Worm (Caenorhabditis elegans) whole organism, young adult: ENCODE measurements around the gene cul-4.

ENCODE experiments used
- C17E4.6 ChIP-seq: fragments of 200-800 bp; sonication (Bioruptor generic); IDR thresholded peaks from 2 replicates; pipeline ENCODE4 v1.3.6; 2022; ENCODE audit warnings: missing genetic modification reagents, missing genetic modification characterization, missing compliant biosample characterization
- F22D6.2 ChIP-seq: sonication (generic microtip); optimal IDR thresholded peaks from 2 replicates; lab custom pipeline; 2016; ENCODE audit warnings: mild to moderate bottlenecking, missing genetic modification characterization, missing compliant biosample characterization
- akir-1 ChIP-seq: fragments of 200-800 bp; sonication (Bioruptor generic); optimal IDR thresholded peaks from 2 replicates; lab custom pipeline; 2018; ENCODE audit warnings: mild to moderate bottlenecking, missing genetic modification characterization, moderate library complexity, missing compliant biosample characterization
- ama-1 ChIP-seq, 3 experiments: fragments of 150-350 bp in 1 of 3; sonication (generic microtip) in 2 of 3; optimal IDR thresholded peaks; 2 replicates each; lab custom pipeline; 2014 to 2018; ENCODE audit warnings: missing biosample characterization in 2 of 3, missing genetic modification characterization in 2 of 3, missing genetic modification reagents in 2 of 3
- cebp-1 ChIP-seq, 2 experiments: fragments of 200-800 bp in 1 of 2; sonication (Bioruptor generic) in 1 of 2; sonication (generic microtip) in 1 of 2; IDR thresholded peaks in 1 of 2; optimal IDR thresholded peaks in 1 of 2; 2 replicates each; pipeline versions ENCODE4 v1.3.6 to Lab custom; 2017 to 2022; ENCODE audit warnings: missing compliant biosample characterization in 2 of 2, missing genetic modification characterization in 2 of 2, mild to moderate bottlenecking in 1 of 2, missing genetic modification reagents in 1 of 2, moderate library complexity in 1 of 2
- egrh-3 ChIP-seq: fragments of 200-800 bp; sonication (Bioruptor generic); IDR thresholded peaks from 2 replicates; pipeline ENCODE4 v1.3.6; 2022; ENCODE audit warnings: missing genetic modification reagents, missing genetic modification characterization, missing compliant biosample characterization
- lag-1 ChIP-seq: fragments of 200-800 bp; sonication (Bioruptor generic); IDR thresholded peaks from 2 replicates; pipeline ENCODE4 v1.3.6; 2022; ENCODE audit warnings: missing genetic modification reagents, missing genetic modification characterization, missing compliant biosample characterization
- lir-1 ChIP-seq: fragments of 200-800 bp; sonication (Bioruptor generic); conservative IDR thresholded peaks from 2 replicates; pipeline ENCODE4 v1.3.6; 2022; ENCODE audit warnings: missing genetic modification reagents, missing genetic modification characterization, missing compliant biosample characterization
- snpc-1.3 ChIP-seq: sonication (generic microtip); optimal IDR thresholded peaks from 2 replicates; lab custom pipeline; 2017; ENCODE audit warnings: missing genetic modification characterization, mild to moderate bottlenecking, missing compliant biosample characterization, antibody characterized with exemption, moderate library complexity, missing genotype, missing genetic modification reagents; ENCODE audit not compliant: insufficient read depth
- tlf-1 ChIP-seq: fragments of 200-800 bp; sonication (Bioruptor generic); optimal IDR thresholded peaks from 2 replicates; lab custom pipeline; 2018; ENCODE audit warnings: mild to moderate bottlenecking, missing genetic modification characterization, missing compliant biosample characterization
- unc-62 ChIP-seq: fragments of 150-350 bp; optimal IDR thresholded peaks from 2 replicates; lab custom pipeline; 2014; ENCODE audit warnings: missing biosample characterization, missing genetic modification reagents, missing genetic modification characterization
- ztf-26 ChIP-seq: sonication (generic microtip); optimal IDR thresholded peaks from 2 replicates; lab custom pipeline; 2017; ENCODE audit warnings: missing genetic modification characterization, missing compliant biosample characterization
- ztf-28 ChIP-seq: fragments of 200-800 bp; sonication (Bioruptor generic); IDR thresholded peaks from 2 replicates; pipeline ENCODE4 v1.3.6; 2022; ENCODE audit warnings: missing genetic modification reagents, missing genetic modification characterization, missing compliant biosample characterization

DNA sequence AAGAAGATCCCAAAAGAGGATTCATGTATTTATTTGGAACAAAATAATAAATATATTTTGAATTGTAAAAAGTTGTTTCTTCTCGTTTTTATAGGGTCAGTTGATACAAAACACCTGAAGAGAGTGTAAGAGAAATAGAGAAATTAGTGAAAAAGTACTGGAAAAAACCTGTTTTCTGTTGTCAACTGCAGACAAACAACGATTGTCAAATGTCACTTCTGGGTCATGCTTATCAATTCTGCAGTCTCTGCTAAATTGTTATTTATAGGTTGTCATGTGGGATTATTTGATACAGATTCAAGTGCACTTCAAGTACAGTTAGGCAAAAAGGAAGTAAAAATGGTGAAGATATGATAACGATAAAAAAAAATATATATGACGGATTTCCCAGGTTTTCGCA is 29.4 kb upstream of the cul-4 start:
- TF ChIP-seq ztf-26 (no peak), F22D6.2 (tag; lab: Kevin White, UChicago) (no peak), tlf-1 (GFP tag; lab: Kevin White, UChicago) (no peak), ztf-28 (GFP tag; lab: Robert Waterston, UW) (no peak), cebp-1 (GFP tag; IDR thresholded peaks at IDR 0.05; lab: Robert Waterston, UW) (no peak), cebp-1 (tag; optimal IDR thresholded peaks at IDR 0.05; lab: Kevin White, UChicago) (no peak), unc-62 (GFP tag; lab: Kevin White, UChicago) (no peak), lir-1 (GFP tag; lab: Robert Waterston, UW) (no peak), ama-1 (optimal IDR thresholded peaks at IDR 0.05; lab: Kevin White, UChicago) (no peak), ama-1 (GFP tag; optimal IDR thresholded peaks at IDR 0.05; lab: Kevin White, UChicago) (no peak), egrh-3 (GFP tag; lab: Robert Waterston, UW) (no peak), C17E4.6 (GFP tag; lab: Robert Waterston, UW) (no peak), lag-1 (no peak), snpc-1.3 (tag; lab: Kevin White, UChicago) (no peak), akir-1 (GFP tag; lab: Kevin White, UChicago) (no peak)
